Fruit fly (Drosophila melanogaster) whole organism, embryonic: ENCODE measurements around the gene VGlut.

Source experiments
- CG10209 ChIP-seq: fragments of 200-800 bp; sonication (Bioruptor generic); optimal IDR thresholded peaks from 3 replicates; lab custom pipeline; 2017; ENCODE audit warnings: missing biosample characterization, mild to moderate bottlenecking, missing genetic modification characterization, missing genetic modification reagents
- CG10366 ChIP-seq: fragments of 200-800 bp; sonication (Bioruptor generic); IDR thresholded peaks from 2 replicates; pipeline ENCODE4 v1.3.6; 2022; ENCODE audit warnings: missing biosample characterization, missing genetic modification characterization
- CG10979 ChIP-seq: fragments of 200-800 bp; sonication (Bioruptor generic); optimal IDR thresholded peaks from 2 replicates; lab custom pipeline; 2018; ENCODE audit warnings: missing biosample characterization, mild to moderate bottlenecking, missing genetic modification characterization, moderate library complexity
- CG11696 ChIP-seq: fragments of 200-800 bp; sonication (Bioruptor generic); IDR thresholded peaks from 2 replicates; pipeline ENCODE4 v1.3.6; 2022; ENCODE audit warnings: missing biosample characterization, missing genetic modification characterization
- CG13775 ChIP-seq: fragments of 200-800 bp; sonication (Bioruptor generic); optimal IDR thresholded peaks from 3 replicates; lab custom pipeline; 2017; ENCODE audit warnings: missing biosample characterization, mild to moderate bottlenecking, missing genetic modification characterization
- CG14710 ChIP-seq: fragments of 200-800 bp; sonication (Bioruptor generic); optimal IDR thresholded peaks from 3 replicates; lab custom pipeline; 2019; ENCODE audit warnings: missing biosample characterization, mild to moderate bottlenecking, missing genetic modification characterization, moderate library complexity
- CG15011 ChIP-seq: fragments of 200-800 bp; sonication (Bioruptor generic); optimal IDR thresholded peaks from 3 replicates; lab custom pipeline; 2018; ENCODE audit warnings: missing biosample characterization, mild to moderate bottlenecking, missing genetic modification characterization
- CG15269 ChIP-seq: fragments of 200-800 bp; sonication (Bioruptor generic); optimal IDR thresholded peaks from 2 replicates; lab custom pipeline; 2018; ENCODE audit warnings: missing biosample characterization, mild to moderate bottlenecking, missing genetic modification characterization, moderate library complexity
- CG15601 ChIP-seq: fragments of 200-800 bp; sonication (Bioruptor generic); optimal IDR thresholded peaks from 3 replicates; lab custom pipeline; 2019; ENCODE audit warnings: missing biosample characterization, mild to moderate bottlenecking, missing genetic modification characterization, moderate library complexity
- CG17385 ChIP-seq: fragments of 200-800 bp; sonication (Bioruptor generic); optimal IDR thresholded peaks from 3 replicates; lab custom pipeline; 2018; ENCODE audit warnings: missing biosample characterization, mild to moderate bottlenecking, missing genetic modification characterization
- CG17568 ChIP-seq: fragments of 200-800 bp; sonication (Bioruptor generic); optimal IDR thresholded peaks from 2 replicates; lab custom pipeline; 2018; ENCODE audit warnings: missing biosample characterization, mild to moderate bottlenecking, missing genetic modification characterization, moderate library complexity
- CG1832 ChIP-seq: fragments of 200-800 bp; sonication (Bioruptor generic); optimal IDR thresholded peaks from 2 replicates; lab custom pipeline; 2017; ENCODE audit warnings: missing biosample characterization, mild to moderate bottlenecking, missing genetic modification characterization, inconsistent platforms
- CG18619 ChIP-seq: fragments of 200-800 bp; sonication (Bioruptor generic); optimal IDR thresholded peaks from 3 replicates; lab custom pipeline; 2017; ENCODE audit warnings: missing biosample characterization, mild to moderate bottlenecking, missing genetic modification characterization
- CG5245 ChIP-seq: fragments of 200-800 bp; sonication (Bioruptor generic); optimal IDR thresholded peaks from 3 replicates; lab custom pipeline; 2016; ENCODE audit warnings: missing biosample characterization, missing genetic modification characterization
- CG6854 ChIP-seq: fragments of 200-800 bp; sonication (Bioruptor generic); optimal IDR thresholded peaks from 3 replicates; lab custom pipeline; 2017; ENCODE audit warnings: missing biosample characterization, mild to moderate bottlenecking, missing genetic modification characterization
- CG7928 ChIP-seq: fragments of 200-800 bp; sonication (Bioruptor generic); optimal IDR thresholded peaks from 2 replicates; lab custom pipeline; 2017; ENCODE audit warnings: missing biosample characterization, mild to moderate bottlenecking, missing genetic modification characterization
- CG9215 ChIP-seq: fragments of 200-800 bp; sonication (Bioruptor generic); IDR thresholded peaks from 2 replicates; pipeline ENCODE4 v1.3.6; 2022; ENCODE audit warnings: missing biosample characterization, missing genetic modification characterization
- CG9797 ChIP-seq: fragments of 200-800 bp; sonication (Bioruptor generic); optimal IDR thresholded peaks from 3 replicates; lab custom pipeline; 2018; ENCODE audit warnings: missing biosample characterization, mild to moderate bottlenecking, missing genetic modification characterization
- CG9817 ChIP-seq: fragments of 200-800 bp; sonication (Bioruptor generic); optimal IDR thresholded peaks from 2 replicates; lab custom pipeline; 2018; ENCODE audit warnings: missing biosample characterization, mild to moderate bottlenecking, missing genetic modification characterization, moderate library complexity
- CrebB ChIP-seq: fragments of 200-800 bp; sonication (Bioruptor generic); optimal IDR thresholded peaks from 3 replicates; lab custom pipeline; 2018; ENCODE audit warnings: missing biosample characterization, mild to moderate bottlenecking, missing genetic modification characterization
- D ChIP-seq, 2 experiments: fragments of 200-800 bp in 1 of 2; fragments of >200 bp in 1 of 2; sonication (Bioruptor generic) in 1 of 2; optimal IDR thresholded peaks; 2 replicates in 1 of 2; 3 replicates in 1 of 2; lab custom pipeline; 2017; ENCODE audit warnings: mild to moderate bottlenecking in 1 of 2, missing biosample characterization in 1 of 2, missing genetic modification characterization in 1 of 2, missing genetic modification reagents in 1 of 2
- Dll ChIP-seq: fragments of 200-800 bp; sonication (Bioruptor generic); IDR thresholded peaks from 4 replicates; pipeline ENCODE4 v1.3.6; 2022; ENCODE audit warnings: missing biosample characterization, missing genetic modification characterization; ENCODE audit not compliant: partially characterized antibody
- Doc3 ChIP-seq: fragments of 200-800 bp; sonication (Bioruptor generic); IDR thresholded peaks from 3 replicates; pipeline ENCODE4 v1.3.6; 2022; ENCODE audit warnings: missing biosample characterization, missing genetic modification characterization; ENCODE audit not compliant: partially characterized antibody
- Fer1 ChIP-seq: fragments of 200-800 bp; sonication (Bioruptor generic); optimal IDR thresholded peaks from 2 replicates; lab custom pipeline; 2017; ENCODE audit warnings: missing biosample characterization, mild to moderate bottlenecking, missing genetic modification characterization
- Gsc ChIP-seq: fragments of 200-800 bp; sonication (Bioruptor generic); IDR thresholded peaks from 2 replicates; pipeline ENCODE4 v1.3.6; 2022; ENCODE audit warnings: missing biosample characterization, missing genetic modification characterization
- H2.0 ChIP-seq: fragments of 200-800 bp; sonication (Bioruptor generic); IDR thresholded peaks from 2 replicates; pipeline ENCODE4 v1.3.6; 2022; ENCODE audit warnings: missing biosample characterization, missing genetic modification characterization
- Hr39 ChIP-seq: fragments of >200 bp; optimal IDR thresholded peaks from 2 replicates; lab custom pipeline; 2017
- Lim3 ChIP-seq: fragments of 200-800 bp; sonication (Bioruptor generic); IDR thresholded peaks from 2 replicates; pipeline ENCODE4 v1.3.6; 2022; ENCODE audit warnings: missing biosample characterization, missing genetic modification characterization
- Oaz ChIP-seq: fragments of 200-800 bp; sonication (Bioruptor generic); IDR thresholded peaks from 2 replicates; pipeline ENCODE4 v1.3.6; 2022; ENCODE audit warnings: missing biosample characterization, missing genetic modification characterization
- Pdp1 ChIP-seq, 2 experiments: fragments of 200-800 bp; sonication (Bioruptor generic); optimal IDR thresholded peaks; 3 replicates each; lab custom pipeline; 2016; ENCODE audit warnings: missing biosample characterization in 2 of 2, missing genetic modification characterization in 2 of 2, mild to moderate bottlenecking in 1 of 2, moderate library complexity in 1 of 2
- Sox100B ChIP-seq: fragments of 200-800 bp; sonication (Bioruptor generic); optimal IDR thresholded peaks from 3 replicates; lab custom pipeline; 2018; ENCODE audit warnings: missing biosample characterization, mild to moderate bottlenecking, missing genetic modification characterization
- ap ChIP-seq: fragments of 200-800 bp; sonication (Bioruptor generic); IDR thresholded peaks from 2 replicates; pipeline ENCODE4 v1.3.6; 2022; ENCODE audit warnings: missing biosample characterization, missing genetic modification characterization
- chn ChIP-seq: fragments of 200-800 bp; sonication (Bioruptor generic); optimal IDR thresholded peaks from 2 replicates; lab custom pipeline; 2016; ENCODE audit warnings: missing biosample characterization, missing genetic modification characterization
- crc ChIP-seq: fragments of 200-800 bp; sonication (Bioruptor generic); optimal IDR thresholded peaks from 2 replicates; lab custom pipeline; 2016; ENCODE audit warnings: missing biosample characterization, missing genetic modification characterization
- dati ChIP-seq: fragments of 200-800 bp; sonication (Bioruptor generic); IDR thresholded peaks from 2 replicates; pipeline ENCODE4 v1.3.6; 2022; ENCODE audit warnings: missing biosample characterization, missing genetic modification characterization
- dysf ChIP-seq: fragments of 200-800 bp; sonication (Bioruptor generic); IDR thresholded peaks from 3 replicates; pipeline ENCODE4 v1.3.6; 2022; ENCODE audit warnings: missing biosample characterization, missing genetic modification characterization
- gcm ChIP-seq: fragments of 200-800 bp; sonication (Bioruptor generic); optimal IDR thresholded peaks from 2 replicates; lab custom pipeline; 2019; ENCODE audit warnings: missing biosample characterization, mild to moderate bottlenecking, missing genetic modification characterization, moderate library complexity
- gro ChIP-seq: fragments of 200-800 bp; sonication (Bioruptor generic); optimal IDR thresholded peaks from 2 replicates; lab custom pipeline; 2016; ENCODE audit warnings: missing biosample characterization, missing genetic modification characterization
- lilli ChIP-seq: fragments of 200-800 bp; sonication (Bioruptor generic); optimal IDR thresholded peaks from 3 replicates; lab custom pipeline; 2016; ENCODE audit warnings: missing biosample characterization, missing genetic modification characterization
- lola ChIP-seq, 3 experiments: fragments of >200 bp in 2 of 3; fragments of 200-800 bp in 1 of 3; sonication (Bioruptor generic) in 1 of 3; optimal IDR thresholded peaks; 2 replicates each; lab custom pipeline; 2017 to 2019; ENCODE audit warnings: missing biosample characterization in 3 of 3, missing genetic modification characterization in 3 of 3, mild to moderate bottlenecking in 1 of 3, moderate library complexity in 1 of 3
- luna ChIP-seq: fragments of 200-800 bp; sonication (Bioruptor generic); optimal IDR thresholded peaks from 2 replicates; lab custom pipeline; 2016; ENCODE audit warnings: missing biosample characterization, missing genetic modification characterization
- nau ChIP-seq: fragments of 200-800 bp; sonication (Bioruptor generic); optimal IDR thresholded peaks from 3 replicates; lab custom pipeline; 2017; ENCODE audit warnings: missing biosample characterization, mild to moderate bottlenecking, missing genetic modification characterization, missing genetic modification reagents
- nom ChIP-seq: fragments of 200-800 bp; sonication (Bioruptor generic); optimal IDR thresholded peaks from 2 replicates; lab custom pipeline; 2017; ENCODE audit warnings: missing biosample characterization, missing genetic modification characterization, mild to moderate bottlenecking, moderate library complexity, missing genetic modification reagents
- psq ChIP-seq: fragments of 200-800 bp; sonication (Bioruptor generic); optimal IDR thresholded peaks from 2 replicates; lab custom pipeline; 2017; ENCODE audit warnings: missing biosample characterization, missing genetic modification characterization
- repo ChIP-seq: fragments of 200-800 bp; sonication (Bioruptor generic); optimal IDR thresholded peaks from 2 replicates; lab custom pipeline; 2016; ENCODE audit warnings: missing biosample characterization, missing genetic modification characterization
- seq ChIP-seq: fragments of 200-800 bp; sonication (Bioruptor generic); IDR thresholded peaks from 2 replicates; pipeline ENCODE4 v1.3.6; 2022; ENCODE audit warnings: missing biosample characterization, missing genetic modification characterization
- sug ChIP-seq: fragments of 200-800 bp; optimal IDR thresholded peaks from 2 replicates; lab custom pipeline; 2019; ENCODE audit warnings: missing biosample characterization, mild to moderate bottlenecking, missing genetic modification characterization, moderate library complexity
- wdn ChIP-seq: fragments of 200-800 bp; sonication (Bioruptor generic); IDR thresholded peaks from 2 replicates; pipeline ENCODE4 v1.3.6; 2022; ENCODE audit warnings: missing biosample characterization, missing genetic modification characterization
- zfh1 ChIP-seq: fragments of 200-800 bp; sonication (Bioruptor generic); IDR thresholded peaks from 3 replicates; pipeline ENCODE4 v1.3.6; 2022; ENCODE audit warnings: missing biosample characterization, missing genetic modification characterization

The VGlut gene

DNA sequence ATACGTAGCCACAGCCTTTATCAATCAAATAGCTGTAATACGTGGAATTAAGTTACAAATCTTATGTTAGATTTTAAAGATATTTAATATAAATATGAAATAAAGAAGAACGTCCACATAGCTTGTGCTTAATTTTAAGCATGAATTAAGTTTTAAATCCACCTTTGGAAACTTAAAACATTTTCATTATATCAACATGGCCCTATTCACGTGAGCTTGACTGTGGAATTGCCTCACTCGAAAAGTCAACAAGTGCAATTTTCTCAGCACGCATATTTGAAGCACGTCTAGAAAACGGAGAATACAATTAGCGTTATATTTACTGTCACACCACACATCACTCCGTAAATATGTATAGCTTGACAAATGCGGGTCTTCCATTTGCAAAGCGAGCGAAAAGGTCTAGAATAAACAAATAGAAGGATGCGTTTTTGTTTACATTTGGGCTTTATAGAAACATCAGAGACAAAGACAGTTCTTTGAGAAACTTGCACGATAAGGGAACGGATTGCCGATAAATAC lies 36.4 kb upstream of the VGlut start (continued):
- TF ChIP-seq seq, result peak; percentile 91
- TF ChIP-seq CG10209, result peak; percentile 84
- no peak for TF ChIP-seq Doc3 (GFP tag; lab: Robert Waterston, UW)
- TF ChIP-seq lilli (GFP tag; lab: Kevin White, UChicago), result peak; percentile 81
- no peak for TF ChIP-seq Gsc
- TF ChIP-seq CG14710, result peak; percentile 89
- TF ChIP-seq CG5245 (GFP tag; lab: Kevin White, UChicago), result peak; percentile 70
- peak; percentile 82 for TF ChIP-seq wdn (GFP tag; lab: Robert Waterston, UW)
- TF ChIP-seq Pdp1 (GFP tag; optimal IDR thresholded peaks at IDR 0.05; lab: Kevin White, UChicago), result peak; percentile 71 to 72
- peak; percentile 92 for TF ChIP-seq Fer1 (GFP tag; lab: Kevin White, UChicago)
- no peak for TF ChIP-seq CG9797 (GFP tag; lab: Kevin White, UChicago)
- TF ChIP-seq crc (GFP tag; lab: Kevin White, UChicago), result peak; percentile 40
- peak; percentile 85 for TF ChIP-seq dysf (GFP tag; lab: Robert Waterston, UW)
- peak; percentile 85 for TF ChIP-seq ap (GFP tag; lab: Robert Waterston, UW)
- peak; percentile 65 for TF ChIP-seq psq
- peak; percentile 91 for TF ChIP-seq gcm (GFP tag; lab: Kevin White, UChicago)
- TF ChIP-seq CG15011 (GFP tag; lab: Kevin White, UChicago), result peak; percentile 84
- TF ChIP-seq H2.0 (GFP tag; lab: Robert Waterston, UW), result peak; percentile 76
- peak; percentile 57 for TF ChIP-seq repo (GFP tag; lab: Kevin White, UChicago)
- TF ChIP-seq zfh1 (GFP tag; lab: Robert Waterston, UW), result peak; percentile 79
- TF ChIP-seq sug (tag; lab: Kevin White, UChicago), result peak; percentile 78
- TF ChIP-seq CG9215 (GFP tag; lab: Robert Waterston, UW), result peak; percentile 78; the same call in 1 of the 2 replicates
- TF ChIP-seq gro (GFP tag; lab: Kevin White, UChicago), result no peak
- peak in 1 of 3 experiments; percentile 90 for TF ChIP-seq lola (GFP tag; optimal IDR thresholded peaks at IDR 0.05; lab: Kevin White, UChicago)
- TF ChIP-seq CG7928, result peak; percentile 42
- TF ChIP-seq CG10979 (tag; lab: Kevin White, UChicago), result peak; percentile 92
- TF ChIP-seq CrebB (tag; lab: Kevin White, UChicago), result peak; percentile 63
- TF ChIP-seq luna (GFP tag; lab: Kevin White, UChicago), result no peak
- no peak for TF ChIP-seq Dll
- TF ChIP-seq Hr39 (lab: Kevin White, UChicago), result no peak
- TF ChIP-seq D (optimal IDR thresholded peaks at IDR 0.05; lab: Kevin White, UChicago), result no peak
- peak; percentile 79 for TF ChIP-seq D (GFP tag; optimal IDR thresholded peaks at IDR 0.05; lab: Kevin White, UChicago)
- TF ChIP-seq Sox100B, result peak; percentile 90
- TF ChIP-seq chn, result peak; percentile 37
- peak; percentile 85 for TF ChIP-seq CG18619 (GFP tag; lab: Kevin White, UChicago)
- TF ChIP-seq CG15601 (tag; lab: Kevin White, UChicago), result peak; percentile 92
- TF ChIP-seq CG17568 (GFP tag; lab: Kevin White, UChicago), result peak; percentile 94
- TF ChIP-seq nom, result peak; percentile 94
- peak; percentile 83 for TF ChIP-seq CG10366 (GFP tag; lab: Robert Waterston, UW)
- peak; percentile 53; the same call in 1 of the 2 replicates for TF ChIP-seq dati
- TF ChIP-seq CG1832 (GFP tag; lab: Kevin White, UChicago), result no peak
- peak; percentile 85 for TF ChIP-seq CG9817 (tag; lab: Kevin White, UChicago)
- TF ChIP-seq CG6854 (GFP tag; lab: Kevin White, UChicago), result peak; percentile 86
- peak; percentile 88 for TF ChIP-seq nau (GFP tag; lab: Kevin White, UChicago)
- TF ChIP-seq CG11696 (GFP tag; lab: Robert Waterston, UW), result peak; percentile 99
- peak; percentile 93 for TF ChIP-seq CG15269 (tag; lab: Kevin White, UChicago)
- peak; percentile 20; the same call in 1 of the 2 replicates for TF ChIP-seq Lim3
- peak; percentile 85 for TF ChIP-seq CG13775
- peak; percentile 87 for TF ChIP-seq CG17385 (GFP tag; lab: Kevin White, UChicago)
- peak; percentile 69 for TF ChIP-seq Oaz (GFP tag; lab: Robert Waterston, UW)
